Worm (Caenorhabditis elegans) whole organism, L1 larva: ENCODE results near the gene egl-4.

Experiments
- C04F5.9 ChIP-seq: sonication (generic microtip); optimal IDR thresholded peaks from 2 replicates; lab custom pipeline; 2016; ENCODE audit warnings: missing genetic modification characterization, missing compliant biosample characterization
- ama-1 ChIP-seq: fragments of 150-350 bp; optimal IDR thresholded peaks from 2 replicates; lab custom pipeline; 2014
- ceh-82 ChIP-seq, 3 experiments: fragments of 150-350 bp in 1 of 3; sonication (generic microtip) in 2 of 3; optimal IDR thresholded peaks; 2 replicates each; lab custom pipeline; 2014 to 2017; ENCODE audit warnings: missing biosample characterization in 3 of 3, missing genetic modification characterization in 3 of 3
- egl-27 ChIP-seq, 2 experiments: fragments of 150-350 bp in 1 of 2; sonication (generic microtip); optimal IDR thresholded peaks; 3 replicates each; lab custom pipeline; 2017 to 2018; ENCODE audit warnings: missing biosample characterization in 2 of 2, missing genetic modification characterization in 2 of 2, missing genetic modification reagents in 2 of 2
- lin-14 ChIP-seq: fragments of 200-800 bp; sonication (Bioruptor generic); optimal IDR thresholded peaks from 2 replicates; lab custom pipeline; 2018; ENCODE audit warnings: mild to moderate bottlenecking, missing genetic modification characterization, moderate library complexity, missing compliant biosample characterization
- nhr-11 ChIP-seq: fragments of 150-350 bp; optimal IDR thresholded peaks from 2 replicates; lab custom pipeline; 2014; ENCODE audit warnings: missing biosample characterization, missing genetic modification characterization
- nhr-237 ChIP-seq: fragments of 150-350 bp; optimal IDR thresholded peaks from 2 replicates; lab custom pipeline; 2014; ENCODE audit warnings: missing biosample characterization, missing genetic modification characterization
- nhr-28 ChIP-seq: fragments of 150-350 bp; optimal IDR thresholded peaks from 2 replicates; lab custom pipeline; 2014; ENCODE audit warnings: missing biosample characterization, missing genetic modification characterization
- nhr-76 ChIP-seq: sonication (generic microtip); optimal IDR thresholded peaks from 2 replicates; lab custom pipeline; 2017; ENCODE audit warnings: missing biosample characterization, missing genetic modification characterization
- pag-3 ChIP-seq: sonication (generic microtip); optimal IDR thresholded peaks from 2 replicates; lab custom pipeline; 2017; ENCODE audit warnings: missing genetic modification characterization, mild to moderate bottlenecking, missing compliant biosample characterization, antibody characterized with exemption, borderline replicate concordance; ENCODE audit not compliant: insufficient read depth
- pax-3 ChIP-seq: fragments of 200-800 bp; sonication (Bioruptor generic); optimal IDR thresholded peaks from 2 replicates; lab custom pipeline; 2018; ENCODE audit warnings: mild to moderate bottlenecking, missing genetic modification characterization, moderate library complexity, missing compliant biosample characterization
- snpc-4 ChIP-seq: fragments of 150-350 bp; optimal IDR thresholded peaks from 2 replicates; lab custom pipeline; 2014; ENCODE audit warnings: missing biosample characterization, missing genetic modification characterization
- ztf-11 ChIP-seq, 2 experiments: sonication (generic microtip); optimal IDR thresholded peaks; 2 replicates each; lab custom pipeline; 2016 to 2017; ENCODE audit warnings: missing genetic modification characterization in 2 of 2, missing biosample characterization in 1 of 2, missing compliant biosample characterization in 1 of 2

- TF ChIP-seq lin-14 (GFP tag; lab: Kevin White, UChicago) (peak; percentile 76), nhr-237 (tag; lab: Kevin White, UChicago) (no peak), ama-1 (no peak), C04F5.9 (tag; lab: Kevin White, UChicago) (no peak), nhr-76 (no peak), nhr-11 (no peak), nhr-28 (no peak), pag-3 (tag; lab: Kevin White, UChicago) (no peak), ceh-82 (tag; optimal IDR thresholded peaks at IDR 0.05; lab: Kevin White, UChicago) (no peak), pax-3 (no peak), egl-27 (tag; optimal IDR thresholded peaks at IDR 0.05; lab: Kevin White, UChicago) (no peak), ztf-11 (tag; optimal IDR thresholded peaks at IDR 0.05; lab: Kevin White, UChicago) (no peak), snpc-4 (no peak)
Measured at ce11 chrIV:1825789-1826188, 22.1 kb upstream of the egl-4 start.
